Worm (Caenorhabditis elegans) whole organism, early embryonic: Measurements from ENCODE around the gene T13C2.2.

Source experiments
- ama-1 ChIP-seq: fragments of 150-350 bp; optimal IDR thresholded peaks from 2 replicates; lab custom pipeline; 2014
- ceh-36 ChIP-seq: sonication (generic microtip); optimal IDR thresholded peaks from 2 replicates; lab custom pipeline; 2016; ENCODE audit warnings: missing genetic modification characterization, inconsistent platforms, missing compliant biosample characterization

ce11 chrII:6842651-6843118, 50.7 kb downstream of the T13C2.2 start:
- no peak for TF ChIP-seq ceh-36 (tag; lab: Kevin White, UChicago)
- no peak for TF ChIP-seq ama-1 (lab: Kevin White, UChicago)
